Worm (Caenorhabditis elegans) whole organism, L1 larva: ENCODE data around the gene F13E9.15.
A peak's percentile ranks its signal among the peaks of the same experiment; 100 is the strongest.

ENCODE experiments used
- C16A3.4 ChIP-seq: fragments of 150-350 bp; optimal IDR thresholded peaks from 2 replicates; lab custom pipeline; 2014; ENCODE audit warnings: missing biosample characterization, missing genetic modification characterization
- C34B4.2 ChIP-seq: sonication (generic microtip); optimal IDR thresholded peaks from 2 replicates; lab custom pipeline; 2017; ENCODE audit warnings: mild to moderate bottlenecking, missing genetic modification characterization, missing compliant biosample characterization
- Y116A8C.19 ChIP-seq: sonication (generic microtip); optimal IDR thresholded peaks from 2 replicates; lab custom pipeline; 2016; ENCODE audit warnings: missing compliant biosample characterization, missing genetic modification characterization, borderline replicate concordance
- alr-1 ChIP-seq: fragments of 200-800 bp; sonication (Bioruptor generic); optimal IDR thresholded peaks from 2 replicates; lab custom pipeline; 2018; ENCODE audit warnings: borderline replicate concordance, mild to moderate bottlenecking, missing genetic modification characterization, missing compliant biosample characterization
- aly-2 ChIP-seq: fragments of 150-350 bp; optimal IDR thresholded peaks from 2 replicates; lab custom pipeline; 2014; ENCODE audit warnings: missing biosample characterization, missing genetic modification characterization
- ceh-63 ChIP-seq: fragments of 200-800 bp; sonication (Bioruptor generic); optimal IDR thresholded peaks from 2 replicates; lab custom pipeline; 2018; ENCODE audit warnings: mild to moderate bottlenecking, missing genetic modification characterization, missing compliant biosample characterization
- ceh-82 ChIP-seq, 3 experiments: fragments of 150-350 bp in 1 of 3; sonication (generic microtip) in 2 of 3; optimal IDR thresholded peaks; 2 replicates each; lab custom pipeline; 2014 to 2017; ENCODE audit warnings: missing biosample characterization in 3 of 3, missing genetic modification characterization in 3 of 3
- ceh-88 ChIP-seq: fragments of 200-800 bp; sonication (Bioruptor generic); IDR thresholded peaks from 2 replicates; pipeline ENCODE4 v1.3.6; 2022; ENCODE audit warnings: missing genetic modification characterization, missing compliant biosample characterization
- ceh-90 ChIP-seq: sonication (generic microtip); optimal IDR thresholded peaks from 2 replicates; lab custom pipeline; 2016; ENCODE audit warnings: missing genetic modification characterization, missing compliant biosample characterization
- ces-1 ChIP-seq: fragments of 150-350 bp; optimal IDR thresholded peaks from 2 replicates; lab custom pipeline; 2014; ENCODE audit warnings: missing biosample characterization, missing genetic modification reagents, missing genetic modification characterization
- efl-3 ChIP-seq: fragments of 200-800 bp; sonication (Bioruptor generic); optimal IDR thresholded peaks from 2 replicates; lab custom pipeline; 2018; ENCODE audit warnings: mild to moderate bottlenecking, missing genetic modification characterization, missing compliant biosample characterization
- egl-27 ChIP-seq, 2 experiments: fragments of 150-350 bp in 1 of 2; sonication (generic microtip); optimal IDR thresholded peaks; 3 replicates each; lab custom pipeline; 2017 to 2018; ENCODE audit warnings: missing biosample characterization in 2 of 2, missing genetic modification characterization in 2 of 2, missing genetic modification reagents in 2 of 2
- elt-2 ChIP-seq: sonication (generic microtip); optimal IDR thresholded peaks from 2 replicates; lab custom pipeline; 2016; ENCODE audit warnings: missing genetic modification characterization, mild to moderate bottlenecking, inconsistent platforms, missing compliant biosample characterization, missing genetic modification reagents
- elt-3 ChIP-seq, 6 experiments: fragments of 150-350 bp in 1 of 6; sonication (generic microtip); optimal IDR thresholded peaks; 2 replicates each; lab custom pipeline; 2017 to 2018; ENCODE audit warnings: missing biosample characterization in 6 of 6, missing genetic modification characterization in 6 of 6, inconsistent platforms in 1 of 6
- fkh-10 ChIP-seq: sonication (generic microtip); optimal IDR thresholded peaks from 2 replicates; lab custom pipeline; 2017; ENCODE audit warnings: missing biosample characterization, missing genetic modification reagents, missing genetic modification characterization
- hlh-17 ChIP-seq: fragments of 200-800 bp; sonication (Bioruptor generic); optimal IDR thresholded peaks from 2 replicates; lab custom pipeline; 2018; ENCODE audit warnings: missing genetic modification characterization, mild to moderate bottlenecking, missing compliant biosample characterization, moderate library complexity, borderline replicate concordance
- irx-1 ChIP-seq: sonication (generic microtip); optimal IDR thresholded peaks from 2 replicates; lab custom pipeline; 2016; ENCODE audit warnings: missing genetic modification characterization, missing compliant biosample characterization
- isw-1 ChIP-seq: fragments of 200-800 bp; sonication (Bioruptor generic); IDR thresholded peaks from 2 replicates; pipeline ENCODE4 v1.3.6; 2022; ENCODE audit warnings: missing genetic modification characterization, missing compliant biosample characterization
- lin-13 ChIP-seq: fragments of 150-350 bp; optimal IDR thresholded peaks from 2 replicates; lab custom pipeline; 2014; ENCODE audit warnings: missing biosample characterization, missing genetic modification reagents, missing genetic modification characterization
- lin-14 ChIP-seq: fragments of 200-800 bp; sonication (Bioruptor generic); optimal IDR thresholded peaks from 2 replicates; lab custom pipeline; 2018; ENCODE audit warnings: mild to moderate bottlenecking, missing genetic modification characterization, moderate library complexity, missing compliant biosample characterization
- lin-15B ChIP-seq: fragments of 150-350 bp; sonication (generic microtip); optimal IDR thresholded peaks from 3 replicates; lab custom pipeline; 2014; ENCODE audit warnings: missing biosample characterization, missing genetic modification characterization
- lir-3 ChIP-seq: sonication (generic microtip); optimal IDR thresholded peaks from 2 replicates; lab custom pipeline; 2016; ENCODE audit warnings: mild to moderate bottlenecking, missing genetic modification characterization, moderate library complexity, missing compliant biosample characterization; ENCODE audit not compliant: poor library complexity
- lsy-2 ChIP-seq, 2 experiments: fragments of 150-350 bp; optimal IDR thresholded peaks; 2 replicates each; lab custom pipeline; 2014; ENCODE audit warnings: missing biosample characterization in 2 of 2, missing genetic modification characterization in 2 of 2
- mep-1 ChIP-seq: fragments of 150-350 bp; optimal IDR thresholded peaks from 2 replicates; lab custom pipeline; 2014; ENCODE audit warnings: missing biosample characterization, missing genetic modification characterization
- nhr-11 ChIP-seq: fragments of 150-350 bp; optimal IDR thresholded peaks from 2 replicates; lab custom pipeline; 2014; ENCODE audit warnings: missing biosample characterization, missing genetic modification characterization
- nhr-12 ChIP-seq: sonication (generic microtip); optimal IDR thresholded peaks from 2 replicates; lab custom pipeline; 2017; ENCODE audit warnings: missing biosample characterization, missing genetic modification characterization
- nhr-19 ChIP-seq: fragments of 200-800 bp; sonication (Bioruptor generic); conservative IDR thresholded peaks from 2 replicates; pipeline ENCODE4 v1.3.6; 2022; ENCODE audit warnings: missing genetic modification characterization, missing compliant biosample characterization
- nhr-237 ChIP-seq: fragments of 150-350 bp; optimal IDR thresholded peaks from 2 replicates; lab custom pipeline; 2014; ENCODE audit warnings: missing biosample characterization, missing genetic modification characterization
- nhr-71 ChIP-seq: sonication (generic microtip); optimal IDR thresholded peaks from 2 replicates; lab custom pipeline; 2016; ENCODE audit warnings: mild to moderate bottlenecking, missing genetic modification characterization, moderate library complexity, missing compliant biosample characterization
- nhr-76 ChIP-seq: sonication (generic microtip); optimal IDR thresholded peaks from 2 replicates; lab custom pipeline; 2017; ENCODE audit warnings: missing biosample characterization, missing genetic modification characterization
- nhr-84 ChIP-seq: sonication (generic microtip); optimal IDR thresholded peaks from 2 replicates; lab custom pipeline; 2017; ENCODE audit warnings: missing biosample characterization, missing genetic modification characterization
- nhr-85 ChIP-seq: sonication (generic microtip); peaks from one replicate; lab custom pipeline; 2016; ENCODE audit warnings: missing genetic modification characterization, inconsistent platforms, missing compliant biosample characterization
- nhr-90 ChIP-seq: sonication (generic microtip); optimal IDR thresholded peaks from 2 replicates; lab custom pipeline; 2016; ENCODE audit warnings: mild to moderate bottlenecking, missing genetic modification characterization, missing compliant biosample characterization; ENCODE audit not compliant: poor library complexity
- pax-3 ChIP-seq: fragments of 200-800 bp; sonication (Bioruptor generic); optimal IDR thresholded peaks from 2 replicates; lab custom pipeline; 2018; ENCODE audit warnings: mild to moderate bottlenecking, missing genetic modification characterization, moderate library complexity, missing compliant biosample characterization
- rnt-1 ChIP-seq: sonication (generic microtip); optimal IDR thresholded peaks from 2 replicates; lab custom pipeline; 2016; ENCODE audit warnings: mild to moderate bottlenecking, missing genetic modification characterization, moderate library complexity, missing compliant biosample characterization
- snpc-4 ChIP-seq: fragments of 150-350 bp; optimal IDR thresholded peaks from 2 replicates; lab custom pipeline; 2014; ENCODE audit warnings: missing biosample characterization, missing genetic modification characterization
- sox-4 ChIP-seq: sonication (generic microtip); optimal IDR thresholded peaks from 2 replicates; lab custom pipeline; 2016; ENCODE audit warnings: missing genetic modification characterization, missing compliant biosample characterization
- tlp-1 ChIP-seq: fragments of 150-350 bp; optimal IDR thresholded peaks from 2 replicates; lab custom pipeline; 2014; ENCODE audit warnings: missing biosample characterization, missing genetic modification characterization
- unc-86 ChIP-seq: sonication (generic microtip); optimal IDR thresholded peaks from 2 replicates; lab custom pipeline; 2016; ENCODE audit warnings: missing genetic modification characterization, missing compliant biosample characterization
- zip-4 ChIP-seq: fragments of 200-800 bp; sonication (Bioruptor generic); optimal IDR thresholded peaks from 2 replicates; lab custom pipeline; 2018; ENCODE audit warnings: mild to moderate bottlenecking, missing genetic modification characterization, moderate library complexity, missing compliant biosample characterization
- ztf-11 ChIP-seq, 2 experiments: sonication (generic microtip); optimal IDR thresholded peaks; 2 replicates each; lab custom pipeline; 2016 to 2017; ENCODE audit warnings: missing genetic modification characterization in 2 of 2, missing biosample characterization in 1 of 2, missing compliant biosample characterization in 1 of 2
- ztf-4 ChIP-seq: fragments of 150-350 bp; optimal IDR thresholded peaks from 2 replicates; lab custom pipeline; 2014; ENCODE audit warnings: missing biosample characterization, missing genetic modification characterization

F13E9.15 gene

DNA sequence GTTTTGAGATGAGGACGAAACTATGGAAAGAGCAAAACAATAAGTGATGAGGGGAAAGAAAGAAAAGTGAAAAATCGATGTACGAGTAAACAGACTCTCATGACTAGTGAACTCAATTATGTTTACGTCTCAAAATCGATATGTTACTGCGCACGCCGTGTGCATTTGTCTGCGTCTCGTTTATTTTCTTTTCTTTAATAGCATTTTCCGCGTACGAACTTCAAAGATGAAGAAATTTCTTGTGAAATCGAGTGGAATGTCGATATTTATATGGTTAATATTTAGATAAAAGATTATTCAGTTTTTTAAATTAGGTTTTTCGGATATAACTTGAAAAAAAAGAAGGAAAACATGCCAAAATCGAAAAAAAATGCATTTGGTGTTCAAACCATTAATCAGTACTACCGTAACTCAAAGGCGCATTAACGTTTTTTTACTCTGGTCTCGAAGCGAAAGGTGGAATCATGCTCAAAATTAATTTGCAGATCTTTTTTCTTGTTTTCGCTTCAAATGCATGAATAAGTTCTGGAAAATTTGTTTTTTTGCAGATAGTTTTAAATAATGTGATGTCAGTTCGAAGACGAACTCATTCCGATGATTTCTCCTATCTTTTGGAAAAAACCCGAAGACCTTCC is 47.4 kb upstream of the F13E9.15 start, which contains the start of gene fic-1 (continued):
- TF ChIP-seq egl-27 (tag; optimal IDR thresholded peaks at IDR 0.05; lab: Kevin White, UChicago) (no peak), isw-1 (peak; percentile 51), nhr-19 (peak; percentile 46), ces-1 (peak; percentile 96), nhr-71 (tag; lab: Kevin White, UChicago) (peak; percentile 82), pax-3 (tag; lab: Kevin White, UChicago) (peak; percentile 5), zip-4 (GFP tag; lab: Kevin White, UChicago) (peak; percentile 6), nhr-12 (tag; lab: Kevin White, UChicago) (no peak), elt-2 (tag; lab: Kevin White, UChicago) (no peak), unc-86 (tag; lab: Kevin White, UChicago) (peak; percentile 44), lsy-2 (tag; optimal IDR thresholded peaks at IDR 0.05; lab: Kevin White, UChicago) (peak; percentile 60 to 74), nhr-11 (no peak), ceh-90 (tag; lab: Kevin White, UChicago) (no peak), ceh-88 (GFP tag; lab: Robert Waterston, UW) (no peak), sox-4 (tag; lab: Kevin White, UChicago) (no peak), nhr-237 (peak; percentile 54), hlh-17 (GFP tag; lab: Kevin White, UChicago) (no peak), mep-1 (tag; lab: Kevin White, UChicago) (peak; percentile 65), ceh-63 (no peak), nhr-84 (tag; lab: Kevin White, UChicago) (no peak), aly-2 (no peak), Y116A8C.19 (tag; lab: Kevin White, UChicago) (no peak), fkh-10 (peak; percentile 75), lin-13 (GFP tag; lab: Kevin White, UChicago) (peak; percentile 14), tlp-1 (no peak), lir-3 (tag; lab: Kevin White, UChicago) (peak; percentile 35), nhr-85 (tag; lab: Kevin White, UChicago) (peak; percentile 57), lin-15B (tag; lab: Kevin White, UChicago) (no peak), nhr-76 (tag; lab: Kevin White, UChicago) (no peak), irx-1 (tag; lab: Kevin White, UChicago) (peak; percentile 57), snpc-4 (tag; lab: Kevin White, UChicago) (peak; percentile 13), C34B4.2 (tag; lab: Kevin White, UChicago) (no peak), ztf-11 (tag; optimal IDR thresholded peaks at IDR 0.05; lab: Kevin White, UChicago) (no peak), alr-1 (tag; lab: Kevin White, UChicago) (no peak), lin-14 (GFP tag; lab: Kevin White, UChicago) (peak; percentile 96), ceh-82 (tag; optimal IDR thresholded peaks at IDR 0.05; lab: Kevin White, UChicago) (peak; percentile 60 to 75 (median 63)), elt-3 (tag; optimal IDR thresholded peaks at IDR 0.05; lab: Kevin White, UChicago) (no peak), ztf-4 (tag; lab: Kevin White, UChicago) (peak; percentile 61), rnt-1 (tag; lab: Kevin White, UChicago) (peak; percentile 20), nhr-90 (peak; percentile 36), efl-3 (GFP tag; lab: Kevin White, UChicago) (no peak), C16A3.4 (tag; lab: Kevin White, UChicago) (no peak)
